Worm (Caenorhabditis elegans): ENCODE measurements around the gene B0238.15.
"Not testable (repeated sequence)": the region's sequence is repeated elsewhere in the genome, so short reads cannot be mapped to it uniquely, and the experiment has no call there.

DNA sequence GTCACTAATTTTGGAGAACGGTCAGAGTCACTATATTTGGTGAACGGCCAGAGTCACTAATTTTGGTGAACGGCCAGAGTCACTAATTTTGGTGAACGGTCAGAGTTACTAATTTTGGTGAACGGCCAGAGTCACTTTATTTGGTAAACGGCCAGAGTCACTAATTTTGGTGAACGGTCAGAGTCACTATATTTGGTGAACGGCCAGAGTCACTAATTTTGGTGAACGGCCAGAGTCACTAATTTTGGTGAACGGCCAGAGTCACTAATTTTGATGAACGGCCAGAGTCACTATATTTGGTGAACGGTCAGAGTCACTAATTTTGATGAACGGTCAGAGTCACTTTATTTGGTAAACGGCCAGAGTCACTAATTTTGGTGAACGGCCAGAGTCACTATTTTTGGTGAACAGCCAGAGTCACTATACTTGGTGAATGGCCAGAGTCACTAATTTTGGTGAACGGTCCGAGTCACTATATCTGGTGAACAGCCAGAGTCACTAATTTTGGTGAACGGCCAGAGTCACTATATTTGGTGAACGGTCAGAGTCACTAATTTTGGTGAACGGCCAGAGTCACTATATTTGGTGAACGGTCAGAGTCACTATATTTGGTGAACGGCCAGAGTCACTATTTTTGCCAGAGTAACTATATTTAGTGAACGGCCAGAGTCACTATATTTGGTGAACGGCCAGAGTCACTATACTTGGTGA, 44.4 kb downstream of the B0238.15 start:
- TF ChIP-seq snpc-4 (tag; optimal IDR thresholded peaks at IDR 0.05); unc-62 (GFP tag; optimal IDR thresholded peaks at IDR 0.05); nhr-84 (tag; optimal IDR thresholded peaks at IDR 0.05); lin-13 (GFP tag; optimal IDR thresholded peaks at IDR 0.05); efl-3 (GFP tag; optimal IDR thresholded peaks at IDR 0.05); skn-1 (tag; optimal IDR thresholded peaks at IDR 0.05); nhr-12 (tag; optimal IDR thresholded peaks at IDR 0.05); ama-1 (optimal IDR thresholded peaks at IDR 0.05); egl-27 (tag; optimal IDR thresholded peaks at IDR 0.05); ces-1 (GFP tag; optimal IDR thresholded peaks at IDR 0.05); alr-1 (tag; optimal IDR thresholded peaks at IDR 0.05; ENCODE audit: borderline replicate concordance); ztf-4 (tag; optimal IDR thresholded peaks at IDR 0.05): not testable (repeated sequence)
